Worm (Caenorhabditis elegans) whole organism, midembryonic: ENCODE results near the gene C50F4.1.

Experiments used
- T22C8.4 ChIP-seq: fragments of 200-800 bp; sonication (Bioruptor generic); IDR thresholded peaks from 2 replicates; pipeline ENCODE4 v1.3.6; 2022; ENCODE audit warnings: missing genetic modification characterization, missing compliant biosample characterization
- cog-1 ChIP-seq: sonication (generic microtip); optimal IDR thresholded peaks from 2 replicates; lab custom pipeline; 2016; ENCODE audit warnings: missing genetic modification characterization, missing compliant biosample characterization
- klf-2 ChIP-seq: fragments of 200-800 bp; sonication (Bioruptor generic); conservative IDR thresholded peaks from 2 replicates; pipeline ENCODE4 v1.3.6; 2022; ENCODE audit warnings: missing genetic modification reagents, missing genetic modification characterization, missing compliant biosample characterization
- med-1 ChIP-seq: sonication (generic microtip); optimal IDR thresholded peaks from 2 replicates; lab custom pipeline; 2017; ENCODE audit warnings: missing genetic modification characterization, mild to moderate bottlenecking, missing compliant biosample characterization, antibody characterized with exemption, missing genetic modification reagents; ENCODE audit not compliant: insufficient read depth
- ref-1 ChIP-seq: fragments of 200-800 bp; sonication (Bioruptor generic); conservative IDR thresholded peaks from 2 replicates; pipeline ENCODE4 v1.3.6; 2022; ENCODE audit warnings: missing genetic modification reagents, missing genetic modification characterization, missing compliant biosample characterization
- tab-1 ChIP-seq: fragments of 200-800 bp; sonication (Bioruptor generic); IDR thresholded peaks from 2 replicates; pipeline ENCODE4 v1.3.6; 2022; ENCODE audit warnings: missing genetic modification characterization, missing compliant biosample characterization
- ztf-23 ChIP-seq: fragments of 200-800 bp; sonication (Bioruptor generic); IDR thresholded peaks from 2 replicates; pipeline ENCODE4 v1.3.6; 2022; ENCODE audit warnings: missing genetic modification reagents, missing genetic modification characterization, missing compliant biosample characterization
- ztf-29 ChIP-seq: fragments of 200-800 bp; sonication (Bioruptor generic); IDR thresholded peaks from 2 replicates; pipeline ENCODE4 v1.3.6; 2022; ENCODE audit warnings: missing genetic modification reagents, missing genetic modification characterization, missing compliant biosample characterization

ce11 chrV:9477863-9478262 is 48.7 kb upstream of the C50F4.1 start, which contains the start of gene nas-3:
- no peak for TF ChIP-seq ztf-23
- TF ChIP-seq klf-2, result no peak
- no peak for TF ChIP-seq ref-1 (GFP tag; lab: Robert Waterston, UW)
- no peak for TF ChIP-seq tab-1 (GFP tag; lab: Robert Waterston, UW)
- TF ChIP-seq cog-1 (tag; lab: Kevin White, UChicago), result no peak
- no peak for TF ChIP-seq med-1 (GFP tag; lab: Kevin White, UChicago)
- no peak for TF ChIP-seq ztf-29 (GFP tag; lab: Robert Waterston, UW)
- no peak for TF ChIP-seq T22C8.4 (GFP tag; lab: Robert Waterston, UW)
